Worm (Caenorhabditis elegans): ENCODE data around the gene F35D11.4.

F35D11.4 gene

DNA sequence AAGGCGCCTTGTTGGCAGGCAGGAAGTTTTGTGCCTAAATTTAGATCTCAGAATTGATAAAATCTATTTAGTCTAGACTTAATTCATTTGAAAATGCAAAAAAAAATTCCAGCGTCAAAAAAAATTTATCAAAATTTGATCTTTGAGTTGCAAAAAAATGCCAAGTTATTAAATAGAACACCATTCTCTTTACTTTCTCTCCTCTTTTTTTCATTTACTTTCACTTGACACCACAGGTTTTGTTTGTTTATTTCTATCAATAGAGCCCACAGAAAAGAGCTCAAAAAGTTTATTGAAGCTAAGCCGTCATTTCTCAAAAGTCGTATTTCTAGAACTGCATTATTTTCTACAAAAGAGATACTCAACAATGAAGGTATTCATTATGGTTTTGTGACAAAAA, 9.5 kb downstream of the F35D11.4 start, which contains the start of gene pqn-35:
TSS of gene pqn-35 (plus strand) at position 301 of the 400 bp plus-strand sequence.
- TF ChIP-seq ceh-31 (tag; optimal IDR thresholded peaks at IDR 0.05) (no peak), pha-4 (tag; optimal IDR thresholded peaks at IDR 0.05) (no peak), ama-1 (optimal IDR thresholded peaks at IDR 0.05) (no peak), dmd-4 (tag; optimal IDR thresholded peaks at IDR 0.05; ENCODE audit: borderline replicate concordance) (no peak), pqm-1 (tag; optimal IDR thresholded peaks at IDR 0.05) (no peak), hlh-6 (tag; optimal IDR thresholded peaks at IDR 0.05) (no peak), unc-86 (tag; optimal IDR thresholded peaks at IDR 0.05) (no peak), ceh-9 (tag; optimal IDR thresholded peaks at IDR 0.05) (no peak), pag-3 (tag; optimal IDR thresholded peaks at IDR 0.05; ENCODE audit: borderline replicate concordance) (no peak), ets-4 (tag; optimal IDR thresholded peaks at IDR 0.05) (no peak), T23F11.4 (GFP tag; optimal IDR thresholded peaks at IDR 0.05) (no peak), C38D4.7 (GFP tag; optimal IDR thresholded peaks at IDR 0.05) (no peak), tbx-7 (tag; optimal IDR thresholded peaks at IDR 0.05) (no peak), sdc-2 (tag; optimal IDR thresholded peaks at IDR 0.05) (no peak), ceh-24 (tag; optimal IDR thresholded peaks at IDR 0.05) (no peak), elt-4 (tag; optimal IDR thresholded peaks at IDR 0.05) (no peak)

DNA sequence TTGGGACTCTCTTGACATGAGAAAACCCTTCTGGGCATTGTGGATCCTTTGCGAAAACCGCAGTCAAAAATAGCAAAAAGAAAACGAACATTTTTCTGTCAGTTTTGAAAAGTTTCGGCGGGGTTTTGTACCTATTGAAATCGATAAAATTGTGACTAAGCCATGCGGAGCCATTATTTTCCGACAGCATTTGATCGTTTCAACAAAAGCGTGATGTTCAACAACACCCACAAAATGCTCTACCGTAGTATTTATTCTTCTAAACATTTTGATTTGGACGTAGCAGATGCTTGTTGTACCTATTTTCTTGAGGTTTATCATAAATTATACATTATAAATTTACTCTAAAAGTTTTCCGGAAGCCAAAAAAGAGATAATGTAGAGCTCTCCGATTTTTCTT, 13.2 kb downstream of the F35D11.4 start, which contains the start of gene clec-136:
TSS of gene clec-136 (minus strand) at position 101 of the 400 bp plus-strand sequence.
- TF ChIP-seq rnt-1 (tag; optimal IDR thresholded peaks at IDR 0.05) (no peak), zip-5 (tag; optimal IDR thresholded peaks at IDR 0.05) (no peak), lin-11 (tag; optimal IDR thresholded peaks at IDR 0.05) (no peak), ceh-30 (tag; optimal IDR thresholded peaks at IDR 0.05) (no peak), nfya-1 (tag; optimal IDR thresholded peaks at IDR 0.05) (no peak), madf-2 (tag; optimal IDR thresholded peaks at IDR 0.05) (no peak), ahr-1 (tag; optimal IDR thresholded peaks at IDR 0.05) (no peak), ceh-9 (tag; optimal IDR thresholded peaks at IDR 0.05) (no peak), T23F11.4 (GFP tag; optimal IDR thresholded peaks at IDR 0.05) (no peak), ceh-45 (GFP tag; IDR thresholded peaks at IDR 0.05) (no peak), lim-6 (tag; optimal IDR thresholded peaks at IDR 0.05) (no peak), hlh-15 (tag; optimal IDR thresholded peaks at IDR 0.05) (no peak)

DNA sequence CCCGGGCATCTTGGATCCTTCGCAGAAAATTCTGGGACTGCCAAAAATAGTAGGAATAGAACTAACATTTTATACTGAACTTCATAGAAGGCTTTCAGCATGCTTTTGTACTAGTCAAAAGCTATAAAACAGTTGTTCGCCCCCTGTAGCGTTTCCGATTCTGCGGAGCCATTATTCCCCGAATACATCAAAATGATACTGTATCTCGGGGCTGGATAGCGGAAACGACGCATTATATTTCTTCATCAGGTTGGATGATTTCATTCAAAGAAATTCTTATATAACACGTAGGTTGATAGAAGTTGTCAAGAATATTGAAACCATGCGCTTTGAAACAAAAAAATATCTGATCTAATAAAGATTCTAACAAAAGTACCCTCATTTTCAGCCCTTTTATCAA, 14.8 kb downstream of the F35D11.4 start, which contains the start of gene clec-137:
TSS of gene clec-137 (minus strand) at position 101 of the 400 bp plus-strand sequence.
- TF ChIP-seq dmd-4 (tag; optimal IDR thresholded peaks at IDR 0.05; ENCODE audit: borderline replicate concordance), result no peak
- no peak for TF ChIP-seq pqm-1 (tag; optimal IDR thresholded peaks at IDR 0.05)
- no peak for TF ChIP-seq unc-55 (GFP tag; optimal IDR thresholded peaks at IDR 0.05)

DNA sequence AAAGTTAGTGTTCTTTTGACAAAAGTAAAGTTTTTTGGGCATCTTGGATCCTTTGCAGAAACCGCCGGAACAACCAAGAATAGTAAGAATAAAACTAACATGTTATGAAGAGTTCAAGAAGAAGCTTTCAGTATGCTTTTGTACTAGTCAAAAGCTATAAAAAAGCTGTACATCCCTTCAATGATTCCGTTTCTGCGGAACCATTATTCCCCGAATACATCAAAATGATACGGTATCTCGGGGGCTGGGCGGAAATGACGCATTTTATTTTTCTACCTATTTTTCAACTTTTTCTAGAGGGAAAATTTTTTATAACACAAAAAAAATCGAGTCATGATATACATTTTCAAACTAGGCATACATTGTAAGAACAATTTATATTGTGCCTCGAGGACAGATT, 16.5 kb downstream of the F35D11.4 start, which contains the start of gene clec-138:
TSS of gene clec-138 (minus strand) at position 101 of the 400 bp plus-strand sequence.
- no peak for TF ChIP-seq pat-9 (tag; optimal IDR thresholded peaks at IDR 0.05)
- no peak for TF ChIP-seq hlh-30 (tag; optimal IDR thresholded peaks at IDR 0.05; ENCODE audit: insufficient read depth)
- TF ChIP-seq lim-6 (tag; optimal IDR thresholded peaks at IDR 0.05), result no peak
- no peak for TF ChIP-seq pha-2 (tag; optimal IDR thresholded peaks at IDR 0.05)
- no peak for TF ChIP-seq fkh-6 (tag; optimal IDR thresholded peaks at IDR 0.05)
- TF ChIP-seq F13H6.1 (tag; optimal IDR thresholded peaks at IDR 0.05), result no peak
- no peak for TF ChIP-seq ceh-6 (GFP tag; optimal IDR thresholded peaks at IDR 0.05)
- TF ChIP-seq sdc-2 (tag; optimal IDR thresholded peaks at IDR 0.05), result no peak
- TF ChIP-seq hlh-15 (tag; optimal IDR thresholded peaks at IDR 0.05), result no peak
- TF ChIP-seq pros-1 (tag; optimal IDR thresholded peaks at IDR 0.05), result no peak
- no peak for TF ChIP-seq ceh-45 (GFP tag; IDR thresholded peaks at IDR 0.05)
- TF ChIP-seq unc-3 (GFP tag; conservative IDR thresholded peaks at IDR 0.05), result no peak
- no peak for TF ChIP-seq unc-3 (tag; optimal IDR thresholded peaks at IDR 0.05)
- no peak for TF ChIP-seq ceh-9 (tag; optimal IDR thresholded peaks at IDR 0.05)
- no peak for TF ChIP-seq ceh-22 (tag; optimal IDR thresholded peaks at IDR 0.05)
- no peak for TF ChIP-seq hlh-13 (GFP tag; optimal IDR thresholded peaks at IDR 0.05)
- TF ChIP-seq syd-9 (tag; optimal IDR thresholded peaks at IDR 0.05), result no peak
- no peak for TF ChIP-seq che-1 (tag; optimal IDR thresholded peaks at IDR 0.05)
